Fruit fly (Drosophila melanogaster) whole organism, adult: ENCODE data around the gene CG46280.

Experiments
- CG12768 ChIP-seq: fragments of 200-800 bp; sonication (Bioruptor generic); optimal IDR thresholded peaks from 2 replicates; lab custom pipeline; 2017; ENCODE audit warnings: missing biosample characterization, missing genetic modification characterization, mild to moderate bottlenecking, moderate library complexity, missing genetic modification reagents
- CG14711 ChIP-seq: fragments of 200-800 bp; sonication (Bioruptor generic); optimal IDR thresholded peaks from 2 replicates; lab custom pipeline; 2018; ENCODE audit warnings: missing biosample characterization, mild to moderate bottlenecking, missing genetic modification characterization, moderate library complexity
- CG1620 ChIP-seq: fragments of 200-800 bp; sonication (Bioruptor generic); optimal IDR thresholded peaks from 2 replicates; lab custom pipeline; 2016; ENCODE audit warnings: missing biosample characterization, missing genetic modification characterization
- Hr96 ChIP-seq: fragments of 200-800 bp; sonication (Bioruptor generic); optimal IDR thresholded peaks from 2 replicates; lab custom pipeline; 2016; ENCODE audit warnings: missing biosample characterization, missing genetic modification characterization
- Mnt ChIP-seq: fragments of 200-800 bp; sonication (Bioruptor generic); optimal IDR thresholded peaks from 2 replicates; lab custom pipeline; 2016; ENCODE audit warnings: missing biosample characterization, mild to moderate bottlenecking, missing genetic modification characterization
- bab1 ChIP-seq: fragments of 200-800 bp; sonication (Bioruptor generic); optimal IDR thresholded peaks from 3 replicates; lab custom pipeline; 2019; ENCODE audit warnings: missing biosample characterization, mild to moderate bottlenecking, missing genetic modification characterization, moderate library complexity
- ovo ChIP-seq: fragments of 200-800 bp; sonication (Bioruptor generic); optimal IDR thresholded peaks from 2 replicates; lab custom pipeline; 2016; ENCODE audit warnings: missing biosample characterization, missing genetic modification characterization
- tj ChIP-seq: fragments of 200-800 bp; sonication (Bioruptor generic); optimal IDR thresholded peaks from 3 replicates; lab custom pipeline; 2017; ENCODE audit warnings: missing biosample characterization, mild to moderate bottlenecking, missing genetic modification characterization, moderate library complexity

dm6 chr3R:12997550-12998233, 32.8 kb downstream of the CG46280 start, which contains the start of the genes CG17327, CG44194 and CG7518:
- TF ChIP-seq Hr96 (GFP tag; lab: Kevin White, UChicago) (peak; percentile 52), tj (peak; percentile 17), CG1620 (GFP tag; lab: Kevin White, UChicago) (no peak), Mnt (GFP tag; lab: Kevin White, UChicago) (peak; percentile 56), ovo (no peak), CG14711 (peak; percentile 84), bab1 (GFP tag; lab: Kevin White, UChicago) (peak; percentile 5), CG12768 (GFP tag; lab: Kevin White, UChicago) (no peak)
